Worm (Caenorhabditis elegans): ENCODE measurements around the gene etc-1.

- TF ChIP-seq Y56A3A.18 (GFP tag; IDR thresholded peaks at IDR 0.05), result no peak
- no peak for TF ChIP-seq him-1 (tag; optimal IDR thresholded peaks at IDR 0.05)
Observed at ce11 chrII:8710317-8710716, 45.7 kb downstream of the etc-1 start, which contains the start of gene srg-15.
